Worm (Caenorhabditis elegans): Measurements from ENCODE around the gene F45E10.2.

DNA sequence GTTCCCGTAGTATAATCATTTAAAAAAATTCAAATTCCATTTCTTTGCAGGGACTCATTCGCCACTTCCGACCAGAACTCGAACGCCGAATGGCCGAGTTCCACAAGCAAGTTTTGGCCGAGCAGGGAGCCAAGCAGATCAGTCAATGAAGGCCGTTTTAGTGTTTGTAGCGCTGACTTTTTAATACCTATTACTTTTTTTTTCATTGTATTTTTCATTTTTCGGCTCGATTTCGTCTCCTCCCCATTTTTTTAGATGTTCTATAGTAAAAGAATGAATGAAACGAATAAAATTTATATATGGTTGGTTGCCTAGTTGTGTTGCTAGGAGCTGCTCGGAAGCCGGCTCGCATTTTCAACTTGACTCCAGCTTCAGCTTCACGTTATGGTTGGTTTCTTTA is 44.7 kb upstream of the F45E10.2 start, which contains the start of gene C09H10.4:
- TF ChIP-seq ref-1 (GFP tag; conservative IDR thresholded peaks at IDR 0.05): no peak
- TF ChIP-seq ztf-29 (GFP tag; IDR thresholded peaks at IDR 0.05): no peak
- TF ChIP-seq flt-1 (GFP tag; IDR thresholded peaks at IDR 0.05): no peak

All from whole organism, midembryonic.